Fruit fly (Drosophila melanogaster) whole organism, embryonic: ENCODE measurements around the gene Ltn1.

Source experiments
- Neu2 ChIP-seq: fragments of 200-800 bp; sonication (Bioruptor generic); optimal IDR thresholded peaks from 3 replicates; lab custom pipeline; 2016; ENCODE audit warnings: missing biosample characterization, missing genetic modification characterization, borderline replicate concordance
- esg ChIP-seq: fragments of 200-800 bp; sonication (Bioruptor generic); conservative IDR thresholded peaks from 2 replicates; pipeline ENCODE4 v1.3.6; 2022; ENCODE audit warnings: missing biosample characterization, missing genetic modification characterization

DNA sequence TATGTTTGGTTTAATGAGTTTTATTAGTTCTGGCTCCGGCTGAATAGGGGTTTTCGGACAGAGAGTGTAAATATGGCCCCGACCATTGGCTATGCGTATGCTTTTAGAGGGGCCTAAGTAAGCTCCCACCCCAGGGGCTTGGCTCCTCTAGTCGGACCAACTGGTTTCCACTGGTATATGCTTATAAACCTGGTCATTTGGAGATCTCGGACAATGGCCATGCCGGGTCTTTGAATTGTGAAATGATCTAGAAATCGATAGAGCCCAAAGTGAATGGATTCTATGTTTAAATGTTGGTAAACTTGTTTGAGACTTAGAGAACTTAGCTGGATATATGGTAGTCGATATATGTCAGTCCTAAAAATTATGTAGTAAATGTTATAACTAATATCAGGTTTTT is 6.6 kb upstream of the Ltn1 start:
- TF ChIP-seq esg (GFP tag; lab: Robert Waterston, UW) (no peak), Neu2 (GFP tag; lab: Kevin White, UChicago) (no peak)
